Worm (Caenorhabditis elegans): ENCODE measurements around the gene cal-1.

Gene cal-1

DNA sequence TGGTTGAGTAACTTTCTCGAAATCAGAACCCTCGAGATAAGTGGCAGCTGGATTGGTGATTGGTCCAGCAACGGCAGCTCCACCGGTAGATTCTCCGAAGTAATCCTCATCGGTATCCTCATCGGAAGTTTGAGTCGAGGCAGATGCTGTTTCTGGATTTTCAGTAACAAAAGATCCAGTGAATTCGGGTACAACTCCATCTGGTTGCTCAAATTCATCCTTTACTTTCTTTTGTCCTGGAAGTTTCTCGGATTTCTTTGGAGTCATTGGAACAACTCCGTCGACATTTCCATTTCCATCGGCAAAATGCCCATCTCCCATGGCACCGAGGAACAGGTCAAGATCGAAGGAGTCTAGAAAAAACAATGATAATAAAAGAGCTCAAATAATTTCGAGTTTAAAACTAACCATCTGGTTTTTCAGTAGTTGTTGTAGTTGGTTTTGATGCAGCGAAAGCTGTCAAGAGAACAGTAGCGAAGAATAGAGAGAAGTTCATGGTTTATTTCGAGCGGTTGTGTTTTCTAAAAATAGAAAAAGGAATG is 35.7 kb upstream of the cal-1 start, which contains the start of gene F45D3.4:
Gene F45D3.4 (minus strand): TSS at position 521 of the 542 bp plus-strand sequence.
- TF ChIP-seq rcor-1 (GFP tag; IDR thresholded peaks at IDR 0.05) (0 out of 2 replicates have a peak, but pooled peaks have one; percentile 20), gei-17 (GFP tag; optimal IDR thresholded peaks at IDR 0.05) (no peak), K11D2.4 (GFP tag; IDR thresholded peaks at IDR 0.05) (0 out of 2 replicates have a peak, but pooled peaks have one; percentile 11), chd-7 (tag; optimal IDR thresholded peaks at IDR 0.05) (no peak), rpc-1 (optimal IDR thresholded peaks at IDR 0.05) (no peak), rpc-1 (tag; optimal IDR thresholded peaks at IDR 0.05) (no peak)

DNA sequence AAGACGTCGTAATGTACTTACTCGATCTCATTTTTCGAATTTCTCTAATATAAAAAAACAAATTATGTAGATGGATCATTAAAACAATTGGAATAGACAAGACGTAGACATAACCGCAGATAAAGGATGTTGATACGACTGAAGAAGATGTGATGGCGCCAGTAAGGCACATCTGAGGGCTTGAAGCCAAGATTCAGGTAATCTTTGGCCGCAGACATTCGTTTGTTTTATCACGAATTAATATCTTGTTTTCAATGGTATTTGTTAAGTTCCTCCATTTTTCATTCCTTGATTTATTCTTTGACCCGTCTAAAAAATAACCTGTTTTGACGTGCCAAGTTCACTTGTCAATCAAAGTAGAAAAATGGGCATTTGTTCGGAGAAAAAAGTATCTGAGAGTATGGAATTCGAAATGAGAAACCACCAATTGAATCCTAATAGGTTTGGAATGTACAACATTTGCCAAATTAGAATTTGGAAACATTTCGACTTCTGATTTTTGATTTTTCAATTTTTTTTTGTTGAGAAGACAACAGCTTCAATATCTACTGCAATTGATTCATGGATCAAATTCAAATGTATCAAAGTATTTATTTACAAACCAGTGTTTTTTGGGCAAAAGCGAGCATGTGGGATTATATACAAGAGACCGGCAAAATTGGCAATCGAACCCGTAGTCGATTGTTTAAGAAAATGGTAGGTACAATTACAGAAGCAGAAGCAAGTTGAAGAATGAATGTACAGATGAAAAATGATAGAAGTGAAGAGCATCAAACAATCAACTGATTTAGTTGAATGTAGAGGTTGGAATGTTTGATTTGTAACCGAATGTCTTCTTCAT is 34.8 kb upstream of the cal-1 start:
- TF ChIP-seq nhr-120 (GFP tag; IDR thresholded peaks at IDR 0.05) (no peak), tbp1 (GFP tag; optimal IDR thresholded peaks at IDR 0.05) (peak; percentile 20), lin-26 (GFP tag; IDR thresholded peaks at IDR 0.05) (peak; percentile 59; the same call in 1 of the 2 replicates), ztf-26 (tag; optimal IDR thresholded peaks at IDR 0.05) (peak; percentile 13), pha-4 (tag; optimal IDR thresholded peaks at IDR 0.05) (no peak), dox-1 (GFP tag; IDR thresholded peaks at IDR 0.05) (peak; percentile 17; the same call in 1 of the 2 replicates), Y67H2A.10 (GFP tag; conservative IDR thresholded peaks at IDR 0.05) (no peak), snpc-1.1 (tag; optimal IDR thresholded peaks at IDR 0.05; ENCODE audit: insufficient read depth) (no peak), ztf-18 (tag; optimal IDR thresholded peaks at IDR 0.05) (no peak), ccch-3 (GFP tag; optimal IDR thresholded peaks at IDR 0.05) (no peak), die-1 (tag; optimal IDR thresholded peaks at IDR 0.05) (no peak), mes-4 (tag; optimal IDR thresholded peaks at IDR 0.05) (no peak), aptf-3 (GFP tag; IDR thresholded peaks at IDR 0.05) (no peak), ztf-22 (GFP tag; optimal IDR thresholded peaks at IDR 0.05) (no peak), ztf-3 (GFP tag; optimal IDR thresholded peaks at IDR 0.05) (no peak), Y53G8AR.9 (GFP tag; conservative IDR thresholded peaks at IDR 0.05) (0 out of 2 replicates have a peak, but pooled peaks have one; percentile 26), snpc-3.4 (tag; optimal IDR thresholded peaks at IDR 0.05) (no peak), ets-4 (GFP tag; optimal IDR thresholded peaks at IDR 0.05) (no peak), fkh-3 (tag; optimal IDR thresholded peaks at IDR 0.05) (no peak), C06A6.2 (GFP tag; conservative IDR thresholded peaks at IDR 0.05) (no peak), somi-1 (GFP tag; optimal IDR thresholded peaks at IDR 0.05) (no peak), B0019.2 (GFP tag; conservative IDR thresholded peaks at IDR 0.05) (no peak), cebp-2 (GFP tag; IDR thresholded peaks at IDR 0.05) (no peak), sptf-2 (GFP tag; optimal IDR thresholded peaks at IDR 0.05) (no peak), lir-1 (GFP tag; conservative IDR thresholded peaks at IDR 0.05) (no peak; the same call in 1 of the 2 replicates), nfya-1 (tag; optimal IDR thresholded peaks at IDR 0.05; ENCODE audit: borderline replicate concordance, insufficient read depth) (no peak), D2030.7 (GFP tag; IDR thresholded peaks at IDR 0.05) (no peak), chd-7 (tag; optimal IDR thresholded peaks at IDR 0.05) (no peak), let-526 (GFP tag; IDR thresholded peaks at IDR 0.05) (peak; percentile 39; the same call in 1 of the 2 replicates), F57A8.1 (GFP tag; optimal IDR thresholded peaks at IDR 0.05) (no peak), nhr-179 (tag; optimal IDR thresholded peaks at IDR 0.05) (no peak), ama-1 (optimal IDR thresholded peaks at IDR 0.05) (peak; percentile 87), ama-1 (GFP tag; optimal IDR thresholded peaks at IDR 0.05) (no peak), B0336.3 (GFP tag; IDR thresholded peaks at IDR 0.05) (peak; percentile 23; the same call in 1 of the 2 replicates), K11D2.4 (GFP tag; IDR thresholded peaks at IDR 0.05) (peak; percentile 65)
